Fruit fly (Drosophila melanogaster): Measurements from ENCODE around the gene CG6236.

DNA sequence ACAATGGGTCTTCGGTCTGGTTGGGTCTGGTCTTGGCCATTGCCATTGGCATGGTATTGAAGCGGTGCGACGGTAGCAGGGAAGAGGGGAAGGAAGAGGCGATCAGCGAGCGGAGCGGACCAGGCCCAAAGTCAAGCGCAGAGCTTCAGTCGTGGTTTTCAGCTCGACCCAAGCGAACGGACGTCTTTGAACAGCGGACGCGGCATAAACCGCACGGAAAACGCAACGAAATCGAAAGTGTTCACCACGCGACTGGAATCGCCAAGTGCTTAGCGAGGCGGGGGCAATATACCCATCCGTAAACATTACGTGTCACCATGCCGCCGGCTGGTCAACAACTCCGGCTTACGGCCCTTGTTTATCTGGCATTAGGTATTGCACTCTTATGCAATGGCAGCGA is 11.7 kb downstream of the CG6236 start, which contains the start of gene CG14866:
- TF ChIP-seq pan (optimal IDR thresholded peaks at IDR 0.05) (no peak), psq (GFP tag; optimal IDR thresholded peaks at IDR 0.05) (no peak), usp (GFP tag; optimal IDR thresholded peaks at IDR 0.05) (no peak), lola (GFP tag; optimal IDR thresholded peaks at IDR 0.05) (no peak), Abd-B (GFP tag; optimal IDR thresholded peaks at IDR 0.05) (no peak), OdsH (GFP tag; optimal IDR thresholded peaks at IDR 0.05) (no peak), Myc (optimal IDR thresholded peaks at IDR 0.05) (no peak), jim (GFP tag; optimal IDR thresholded peaks at IDR 0.05) (no peak), CG9705 (GFP tag; optimal IDR thresholded peaks at IDR 0.05) (no peak), CG32264 (GFP tag; optimal IDR thresholded peaks at IDR 0.05) (no peak), HLH106 (tag; optimal IDR thresholded peaks at IDR 0.05) (no peak), Vsx2 (GFP tag; optimal IDR thresholded peaks at IDR 0.05; ENCODE audit: partially characterized antibody) (no peak), Hnf4 (GFP tag; optimal IDR thresholded peaks at IDR 0.05) (no peak), h (GFP tag; optimal IDR thresholded peaks at IDR 0.05) (no peak)
